Worm (Caenorhabditis elegans): Measurements from ENCODE around the gene F54F7.9.

- TF ChIP-seq nhr-28 (tag; optimal IDR thresholded peaks at IDR 0.05) (no peak), lin-32 (GFP tag; optimal IDR thresholded peaks at IDR 0.05) (no peak), hlh-1 (tag; optimal IDR thresholded peaks at IDR 0.05) (no peak), nhr-12 (tag; optimal IDR thresholded peaks at IDR 0.05) (no peak), pha-4 (tag; optimal IDR thresholded peaks at IDR 0.05) (no peak), sem-2 (GFP tag; optimal IDR thresholded peaks at IDR 0.05) (no peak), nhr-76 (tag; optimal IDR thresholded peaks at IDR 0.05) (no peak), unc-39 (tag; optimal IDR thresholded peaks at IDR 0.05) (no peak), unc-62 (GFP tag; optimal IDR thresholded peaks at IDR 0.05) (no peak), elt-3 (tag; optimal IDR thresholded peaks at IDR 0.05) (no peak), nhr-237 (tag; optimal IDR thresholded peaks at IDR 0.05) (no peak), ztf-11 (tag; optimal IDR thresholded peaks at IDR 0.05) (no peak), mep-1 (tag; optimal IDR thresholded peaks at IDR 0.05) (no peak)
Observed at ce11 chrX:11879871-11880270, 31.4 kb upstream of the F54F7.9 start, which contains the start of the genes Y62H9A.3 and Y62H9A.4.
